Worm (Caenorhabditis elegans): ENCODE data around the gene T15B7.14.

Gene T15B7.14

DNA sequence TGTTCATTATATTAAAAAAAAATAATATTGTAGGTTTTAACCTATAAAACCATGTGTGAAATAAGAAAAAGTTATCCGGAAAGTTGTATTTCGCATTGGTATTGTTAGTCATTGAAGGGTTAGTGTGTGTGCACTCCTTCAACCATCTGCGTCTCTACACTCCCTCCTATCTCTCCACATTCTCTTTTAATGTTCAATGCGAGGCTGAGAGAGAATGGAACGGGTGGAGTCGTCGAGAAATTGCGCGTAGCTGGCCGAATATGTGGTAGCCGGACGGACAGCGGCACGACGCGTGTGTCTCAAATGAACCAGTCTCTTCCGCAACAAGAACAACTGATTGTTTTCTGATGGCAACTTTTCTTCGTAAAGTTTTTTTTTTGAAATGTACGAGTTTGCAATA is 38.2 kb downstream of the T15B7.14 start:
- TF ChIP-seq unc-62 (GFP tag; optimal IDR thresholded peaks at IDR 0.05) = no peak

- no peak for TF ChIP-seq unc-62 (GFP tag; optimal IDR thresholded peaks at IDR 0.05)
Measured at ce11 chrV:6796264-6796663, 38.9 kb downstream of the T15B7.14 start.

DNA sequence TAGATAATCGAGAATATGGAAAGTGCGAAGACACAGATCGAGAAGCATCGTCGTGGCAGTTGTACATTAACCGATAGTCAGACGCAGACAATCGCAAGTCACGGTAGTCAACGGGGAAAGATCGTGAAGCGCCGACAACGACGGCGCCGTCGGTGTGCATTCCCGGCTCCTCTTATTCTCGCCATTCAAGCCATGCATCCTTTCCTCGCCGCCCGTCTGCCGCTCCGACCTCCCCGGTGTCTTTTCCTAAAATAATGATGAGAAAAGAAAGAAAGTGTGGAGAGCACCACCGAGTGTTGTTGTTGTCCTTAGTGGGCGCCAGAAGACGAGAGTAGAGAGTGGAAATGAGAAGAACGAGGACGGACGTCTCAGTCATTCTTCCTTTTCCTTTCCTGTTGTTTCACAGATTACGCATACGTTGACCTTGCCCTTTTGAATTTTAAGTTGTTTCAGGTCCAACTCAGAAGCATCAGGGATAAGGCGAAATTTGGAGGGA is 41.4 kb downstream of the T15B7.14 start, which contains the start of gene ZC404.1:
TSS of gene ZC404.1 (plus strand) at position 446 of the 496 bp plus-strand sequence.
- TF ChIP-seq unc-62 (GFP tag; optimal IDR thresholded peaks at IDR 0.05) = no peak

ce11 chrV:6792973-6793372 is 42.2 kb downstream of the T15B7.14 start:
- TF ChIP-seq unc-62 (GFP tag; optimal IDR thresholded peaks at IDR 0.05) = no peak

DNA sequence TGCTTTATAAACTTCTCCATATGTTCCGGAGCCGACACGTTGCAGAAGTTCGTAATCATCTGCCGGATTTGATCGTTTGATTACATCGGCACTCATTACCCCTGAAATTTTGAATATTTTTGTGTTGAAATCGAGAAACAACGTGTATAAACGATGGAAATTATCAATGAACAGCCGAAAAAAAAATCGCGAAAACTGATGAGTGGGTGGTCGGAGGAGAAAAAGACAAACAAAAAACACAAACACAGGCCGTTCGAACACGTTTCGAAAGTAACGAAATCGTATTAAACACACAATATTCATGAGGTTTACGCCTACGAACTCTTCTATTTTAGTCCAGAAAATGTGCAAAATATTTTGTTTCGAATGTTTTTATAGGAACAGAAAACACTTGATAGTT is 42.6 kb downstream of the T15B7.14 start, which contains the start of gene gck-2:
TSS of gene gck-2 (minus strand) at position 101 of the 400 bp plus-strand sequence.
- TF ChIP-seq unc-62 (GFP tag; optimal IDR thresholded peaks at IDR 0.05) = no peak

ce11 chrV:6787906-6788430 is 47.2 kb downstream of the T15B7.14 start, which contains the start of gene ZC404.2:
ZC404.2 (plus strand) TSS chrV:6787952.
- no peak for TF ChIP-seq unc-62 (GFP tag; optimal IDR thresholded peaks at IDR 0.05)

- TF ChIP-seq unc-62 (GFP tag; optimal IDR thresholded peaks at IDR 0.05) = no peak
Measured at ce11 chrV:6784853-6785492, 50.2 kb downstream of the T15B7.14 start, which contains the start of the genes spn-4 and spe-39. spn-4 (minus strand) TSS chrV:6784903. spe-39 (plus strand) TSS chrV:6785451.

DNA sequence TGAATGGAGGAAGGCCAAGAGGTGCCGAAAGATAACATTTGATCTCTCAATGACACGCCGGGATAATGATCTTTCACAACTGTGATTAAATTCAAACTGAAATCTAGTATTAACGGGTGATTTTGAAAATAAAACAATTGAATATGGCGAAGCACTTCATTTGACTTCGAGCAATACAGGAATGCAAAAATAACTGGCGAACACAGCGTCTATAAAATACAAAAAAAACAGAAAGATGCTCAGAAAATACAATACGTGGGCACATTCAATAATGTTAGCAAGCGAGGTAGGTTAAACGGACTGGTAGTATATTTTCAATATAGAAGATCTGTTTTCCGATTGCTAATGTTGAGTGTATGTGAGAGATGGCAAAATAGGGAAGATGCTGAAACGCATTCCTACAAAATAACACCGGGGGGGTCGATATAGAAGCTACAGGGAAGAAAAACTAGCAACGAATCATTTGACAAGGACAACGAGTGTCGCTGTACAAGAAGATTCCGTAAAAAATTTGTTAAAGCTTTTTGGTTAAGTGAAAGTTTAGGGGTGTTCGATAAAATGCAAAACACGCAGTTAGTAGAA is 52.0 kb downstream of the T15B7.14 start:
- TF ChIP-seq unc-62 (GFP tag; optimal IDR thresholded peaks at IDR 0.05) = no peak

DNA sequence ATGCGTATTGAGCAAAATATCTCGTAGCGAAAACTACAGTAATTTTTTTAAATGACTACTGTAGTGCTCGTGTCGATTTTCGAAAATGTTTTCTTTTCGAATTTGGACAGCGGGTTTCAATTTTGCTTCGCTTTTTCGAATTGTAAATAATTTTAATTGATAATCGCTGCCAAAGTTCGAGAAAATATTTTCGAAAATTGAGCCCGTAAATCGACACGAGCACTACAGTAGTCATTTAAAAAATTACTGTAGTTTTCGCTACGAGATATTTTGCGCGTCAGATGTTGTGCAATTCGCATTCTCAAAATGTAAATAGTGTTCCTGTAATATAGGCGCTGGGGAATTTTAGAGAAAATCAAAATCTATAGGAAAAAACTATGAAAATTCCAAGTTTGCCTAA is 52.9 kb downstream of the T15B7.14 start:
- no peak for TF ChIP-seq unc-62 (GFP tag; optimal IDR thresholded peaks at IDR 0.05)
